Fruit fly (Drosophila melanogaster): Measurements from ENCODE around the gene Remo.

Remo gene

DNA sequence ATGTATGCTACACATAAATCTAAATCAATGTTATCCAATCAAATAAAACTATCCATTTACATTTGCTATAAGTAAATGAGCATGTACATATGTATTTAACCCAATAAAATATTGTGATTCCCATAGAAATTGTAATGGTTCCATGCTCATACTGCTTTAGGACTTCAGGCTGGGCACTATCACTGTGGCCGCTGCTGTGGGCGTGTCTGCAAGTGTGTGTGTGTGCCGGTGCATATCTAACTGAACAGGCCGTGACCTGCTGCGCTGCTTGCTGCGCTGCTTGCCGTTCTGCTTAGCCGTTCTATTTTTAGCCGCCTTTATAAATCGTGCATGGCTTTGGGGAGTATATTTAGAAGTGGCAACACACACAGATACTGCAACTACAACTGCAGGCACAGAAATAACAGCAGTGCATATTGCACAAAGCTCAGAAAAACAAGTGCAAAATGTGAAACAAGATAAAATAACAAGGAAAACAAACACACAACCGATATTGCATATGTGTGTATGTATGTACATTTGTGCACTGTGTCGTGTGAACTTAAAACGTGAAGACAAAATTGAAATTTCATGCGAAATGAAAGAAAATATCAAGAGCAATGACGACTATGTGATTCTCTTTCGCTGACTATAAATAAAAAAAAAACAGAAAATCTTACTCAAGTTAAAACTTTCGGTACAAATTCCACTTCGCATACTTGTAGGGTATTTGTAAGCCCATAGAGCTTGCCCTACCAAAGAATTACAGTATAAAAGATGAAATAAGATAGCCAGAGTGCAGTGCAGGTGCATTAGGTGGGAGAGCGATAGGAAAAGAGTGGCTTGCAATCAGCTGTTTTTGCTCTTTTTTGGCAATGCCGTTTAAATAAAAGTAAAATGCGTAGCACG, 10.0 kb upstream of the Remo start (continued):
- TF ChIP-seq CG10147 (GFP tag; optimal IDR thresholded peaks at IDR 0.05) (peak; percentile 7), inv (GFP tag; IDR thresholded peaks at IDR 0.05; ENCODE audit: partially characterized antibody) (no peak), CG8359 (GFP tag; optimal IDR thresholded peaks at IDR 0.05; ENCODE audit: borderline replicate concordance) (no peak), pan (optimal IDR thresholded peaks at IDR 0.05) (no peak), pan (GFP tag; optimal IDR thresholded peaks at IDR 0.05 in 1 of 2, IDR thresholded peaks at IDR 0.05 in 1 of 2) (no peak), fd64A (GFP tag; optimal IDR thresholded peaks at IDR 0.05) (no peak), ab (GFP tag; optimal IDR thresholded peaks at IDR 0.05) (no peak), gt (GFP tag; IDR thresholded peaks at IDR 0.05) (no peak), E2f2 (GFP tag; IDR thresholded peaks at IDR 0.05) (no peak), Sry-β (GFP tag; optimal IDR thresholded peaks at IDR 0.05) (no peak), CG2129 (GFP tag; IDR thresholded peaks at IDR 0.05; ENCODE audit: partially characterized antibody) (no peak), dan (GFP tag; IDR thresholded peaks at IDR 0.05) (no peak), hth (optimal IDR thresholded peaks at IDR 0.05) (no peak), Max (GFP tag; optimal IDR thresholded peaks at IDR 0.05) (no peak), NK7.1 (GFP tag; optimal IDR thresholded peaks at IDR 0.05) (no peak), TFAM (GFP tag; optimal IDR thresholded peaks at IDR 0.05) (no peak), CG18619 (GFP tag; optimal IDR thresholded peaks at IDR 0.05) (no peak), peb (GFP tag; IDR thresholded peaks at IDR 0.05) (no peak), scrt (GFP tag; optimal IDR thresholded peaks at IDR 0.05) (peak; percentile 5), gsb (GFP tag; IDR thresholded peaks at IDR 0.05) (no peak), sens-2 (GFP tag; IDR thresholded peaks at IDR 0.05) (no peak), CG11456 (GFP tag; IDR thresholded peaks at IDR 0.05) (no peak), bowl (GFP tag; IDR thresholded peaks at IDR 0.05) (no peak), Vsx1 (GFP tag; optimal IDR thresholded peaks at IDR 0.05) (no peak), zf30C (GFP tag; optimal IDR thresholded peaks at IDR 0.05) (no peak), slbo (GFP tag; IDR thresholded peaks at IDR 0.05) (peak; percentile 60; the same call in 1 of the 2 replicates), trh (GFP tag; optimal IDR thresholded peaks at IDR 0.05) (no peak), ind (GFP tag; optimal IDR thresholded peaks at IDR 0.05) (no peak), Rfx (GFP tag; IDR thresholded peaks at IDR 0.05) (no peak), CG18764 (GFP tag; optimal IDR thresholded peaks at IDR 0.05) (no peak), tin (GFP tag; optimal IDR thresholded peaks at IDR 0.05) (no peak), dm (GFP tag; optimal IDR thresholded peaks at IDR 0.05) (no peak), CTCF (GFP tag; optimal IDR thresholded peaks at IDR 0.05) (no peak), Rx (GFP tag; IDR thresholded peaks at IDR 0.05) (no peak), Sry-δ (GFP tag; optimal IDR thresholded peaks at IDR 0.05) (no peak), CG15514 (GFP tag; optimal IDR thresholded peaks at IDR 0.05) (no peak), wdn (GFP tag; IDR thresholded peaks at IDR 0.05) (no peak), Drgx (GFP tag; IDR thresholded peaks at IDR 0.05) (peak; percentile 35; the same call in 1 of the 2 replicates), CG2202 (tag; optimal IDR thresholded peaks at IDR 0.05) (no peak), jumu (GFP tag; optimal IDR thresholded peaks at IDR 0.05) (no peak), CG34224 (GFP tag; IDR thresholded peaks at IDR 0.05; ENCODE audit: partially characterized antibody) (no peak), Bdp1 (GFP tag; optimal IDR thresholded peaks at IDR 0.05) (no peak), CG8281 (tag; optimal IDR thresholded peaks at IDR 0.05) (no peak), zfh1 (GFP tag; IDR thresholded peaks at IDR 0.05) (no peak), CG16815 (GFP tag; optimal IDR thresholded peaks at IDR 0.05) (no peak), CG3407 (GFP tag; optimal IDR thresholded peaks at IDR 0.05) (no peak), Asciz (GFP tag; optimal IDR thresholded peaks at IDR 0.05) (no peak), MTF-1 (GFP tag; optimal IDR thresholded peaks at IDR 0.05; ENCODE audit: borderline replicate concordance) (no peak), CG31441 (GFP tag; IDR thresholded peaks at IDR 0.05) (no peak), phol (tag; optimal IDR thresholded peaks at IDR 0.05) (peak; percentile 32), D19A (tag; optimal IDR thresholded peaks at IDR 0.05) (peak; percentile 81)
